Worm (Caenorhabditis elegans) whole organism, late embryonic: ENCODE measurements around the gene W09D6.1.

Experiments used
- ceh-6 ChIP-seq: fragments of 200-800 bp; sonication (Bioruptor generic); optimal IDR thresholded peaks from 2 replicates; lab custom pipeline; 2018; ENCODE audit warnings: mild to moderate bottlenecking, missing genetic modification characterization, missing compliant biosample characterization
- ceh-9 ChIP-seq: sonication (generic microtip); optimal IDR thresholded peaks from 2 replicates; lab custom pipeline; 2016; ENCODE audit warnings: mild to moderate bottlenecking, missing genetic modification characterization, inconsistent platforms, missing compliant biosample characterization
- che-1 ChIP-seq: sonication (generic microtip); optimal IDR thresholded peaks from 2 replicates; lab custom pipeline; 2016; ENCODE audit warnings: mild to moderate bottlenecking, missing genetic modification characterization, missing compliant biosample characterization
- fkh-10 ChIP-seq: fragments of 150-350 bp; optimal IDR thresholded peaks from 2 replicates; lab custom pipeline; 2014; ENCODE audit warnings: missing biosample characterization, missing genetic modification reagents, missing genetic modification characterization
- pha-4 ChIP-seq: fragments of 150-350 bp; optimal IDR thresholded peaks from 2 replicates; lab custom pipeline; 2018; ENCODE audit warnings: missing biosample characterization, missing genetic modification reagents, missing genetic modification characterization
- tbx-2 ChIP-seq: sonication (generic microtip); optimal IDR thresholded peaks from 2 replicates; lab custom pipeline; 2016; ENCODE audit warnings: missing genetic modification characterization, missing compliant biosample characterization

ce11 chrIII:11026516-11027048 lies 42.1 kb upstream of the W09D6.1 start, which contains the start of gene Y48A6B.7:
- TF ChIP-seq che-1 = no peak
- no peak for TF ChIP-seq tbx-2 (tag; lab: Kevin White, UChicago)
- no peak for TF ChIP-seq fkh-10 (GFP tag; lab: Kevin White, UChicago)
- TF ChIP-seq ceh-9 (tag; lab: Kevin White, UChicago) = no peak
- TF ChIP-seq pha-4 (tag; lab: Kevin White, UChicago) = no peak
- no peak for TF ChIP-seq ceh-6 (GFP tag; lab: Kevin White, UChicago)
